Fruit fly (Drosophila melanogaster) whole organism, embryonic: Measurements from ENCODE around the gene Rpn12.
A peak's percentile ranks its signal among the peaks of the same experiment; 100 is the strongest.

Experiments used
- Blimp-1 ChIP-seq: fragments of 200-800 bp; sonication (Bioruptor generic); optimal IDR thresholded peaks from 3 replicates; lab custom pipeline; 2018; ENCODE audit warnings: missing biosample characterization, missing genetic modification characterization, mild to moderate bottlenecking, moderate library complexity, missing genetic modification reagents
- CG14710 ChIP-seq: fragments of 200-800 bp; sonication (Bioruptor generic); optimal IDR thresholded peaks from 3 replicates; lab custom pipeline; 2019; ENCODE audit warnings: missing biosample characterization, mild to moderate bottlenecking, missing genetic modification characterization, moderate library complexity
- CG17359 ChIP-seq: fragments of 200-800 bp; sonication (Bioruptor generic); optimal IDR thresholded peaks from 3 replicates; lab custom pipeline; 2018; ENCODE audit warnings: missing biosample characterization, mild to moderate bottlenecking, missing genetic modification characterization, moderate library complexity
- CG18262 ChIP-seq: fragments of 200-800 bp; optimal IDR thresholded peaks from 3 replicates; lab custom pipeline; 2019; ENCODE audit warnings: missing biosample characterization, mild to moderate bottlenecking, missing genetic modification characterization, moderate library complexity
- CG2199 ChIP-seq: fragments of 200-800 bp; sonication (Bioruptor generic); IDR thresholded peaks from 3 replicates; pipeline ENCODE4 v1.3.6; 2022; ENCODE audit warnings: missing biosample characterization, missing genetic modification characterization
- CG2712 ChIP-seq: fragments of 200-800 bp; optimal IDR thresholded peaks from 3 replicates; lab custom pipeline; 2019; ENCODE audit warnings: missing biosample characterization, mild to moderate bottlenecking, missing genetic modification characterization, moderate library complexity
- CG34422 ChIP-seq: fragments of 200-800 bp; sonication (Bioruptor generic); IDR thresholded peaks from 3 replicates; pipeline ENCODE4 v1.3.6; 2022; ENCODE audit warnings: missing biosample characterization, missing genetic modification characterization
- CG4360 ChIP-seq: fragments of 200-800 bp; sonication (Bioruptor generic); IDR thresholded peaks from 2 replicates; pipeline ENCODE4 v1.3.6; 2022; ENCODE audit warnings: missing biosample characterization, missing genetic modification characterization
- CG4424 ChIP-seq: fragments of 200-800 bp; sonication (Bioruptor generic); optimal IDR thresholded peaks from 3 replicates; lab custom pipeline; 2016; ENCODE audit warnings: missing biosample characterization, missing genetic modification characterization
- CG7357 ChIP-seq: fragments of 200-800 bp; sonication (Bioruptor generic); IDR thresholded peaks from 3 replicates; pipeline ENCODE4 v1.3.6; 2022; ENCODE audit warnings: missing biosample characterization, missing genetic modification characterization
- CG8290 ChIP-seq, 3 experiments: fragments of 200-800 bp; sonication (Bioruptor generic); optimal IDR thresholded peaks; 2 replicates each; lab custom pipeline; 2016 to 2019; ENCODE audit warnings: missing biosample characterization in 3 of 3, missing genetic modification characterization in 3 of 3, mild to moderate bottlenecking in 2 of 3, moderate library complexity in 1 of 3
- CG9437 ChIP-seq: fragments of 200-800 bp; sonication (Bioruptor generic); optimal IDR thresholded peaks from 2 replicates; lab custom pipeline; 2018; ENCODE audit warnings: missing biosample characterization, mild to moderate bottlenecking, missing genetic modification characterization
- CTCF ChIP-seq: fragments of 200-800 bp; sonication (Bioruptor generic); optimal IDR thresholded peaks from 2 replicates; lab custom pipeline; 2017; ENCODE audit warnings: missing biosample characterization, mild to moderate bottlenecking, missing genetic modification characterization, moderate library complexity
- D19A ChIP-seq: fragments of 200-800 bp; optimal IDR thresholded peaks from 3 replicates; lab custom pipeline; 2019; ENCODE audit warnings: missing biosample characterization, mild to moderate bottlenecking, missing genetic modification characterization, moderate library complexity
- E2f1 ChIP-seq: fragments of 200-800 bp; sonication (Bioruptor generic); IDR thresholded peaks from 2 replicates; pipeline ENCODE4 v1.3.6; 2022; ENCODE audit warnings: missing biosample characterization, missing genetic modification characterization
- Ets65A ChIP-seq: fragments of 200-800 bp; sonication (Bioruptor generic); peaks from one replicate; lab custom pipeline; 2016; ENCODE audit warnings: missing biosample characterization, missing genetic modification characterization
- Med ChIP-seq: fragments of 200-800 bp; sonication (Bioruptor generic); peaks from one replicate; lab custom pipeline; 2016; ENCODE audit warnings: missing biosample characterization, missing genetic modification characterization, mild to moderate bottlenecking, inconsistent platforms, moderate library complexity
- Sox102F ChIP-seq: fragments of 200-800 bp; sonication (Bioruptor generic); optimal IDR thresholded peaks from 2 replicates; lab custom pipeline; 2018; ENCODE audit warnings: missing biosample characterization, mild to moderate bottlenecking, missing genetic modification characterization, moderate library complexity
- Usf ChIP-seq: fragments of 200-800 bp; sonication (Bioruptor generic); optimal IDR thresholded peaks from 2 replicates; lab custom pipeline; 2017; ENCODE audit warnings: missing genotype, missing biosample characterization, missing genetic modification characterization
- Xrp1 ChIP-seq: fragments of 200-800 bp; sonication (Bioruptor generic); IDR thresholded peaks from 2 replicates; pipeline ENCODE4 v1.3.6; 2022; ENCODE audit warnings: missing biosample characterization, missing genetic modification characterization
- bsh ChIP-seq, 2 experiments: fragments of 200-800 bp; sonication (Bioruptor generic); optimal IDR thresholded peaks; 2 replicates each; lab custom pipeline; 2017 to 2018; ENCODE audit warnings: mild to moderate bottlenecking in 2 of 2, missing biosample characterization in 2 of 2, missing genetic modification characterization in 2 of 2, moderate library complexity in 1 of 2
- ci ChIP-seq: fragments of 200-800 bp; sonication (Bioruptor generic); IDR thresholded peaks from 3 replicates; pipeline ENCODE4 v1.3.6; 2022; ENCODE audit warnings: missing biosample characterization, missing genetic modification characterization
- eve ChIP-seq, 2 experiments: fragments of >200 bp; optimal IDR thresholded peaks; 2 replicates each; lab custom pipeline; 2017; ENCODE audit warnings: missing biosample characterization in 2 of 2, missing genetic modification characterization in 2 of 2
- fd96Cb ChIP-seq: fragments of 200-800 bp; sonication (Bioruptor generic); optimal IDR thresholded peaks from 2 replicates; lab custom pipeline; 2018; ENCODE audit warnings: missing biosample characterization, mild to moderate bottlenecking, missing genetic modification characterization, moderate library complexity
- lov ChIP-seq, 2 experiments: fragments of 200-800 bp in 1 of 2; fragments of >200 bp in 1 of 2; sonication (Bioruptor generic) in 1 of 2; IDR thresholded peaks in 1 of 2; optimal IDR thresholded peaks in 1 of 2; 2 replicates in 1 of 2; 3 replicates in 1 of 2; pipeline versions ENCODE4 v1.3.6 to Lab custom; 2017 to 2022; ENCODE audit warnings: missing biosample characterization in 1 of 2, missing genetic modification characterization in 1 of 2
- nmo ChIP-seq: fragments of 200-800 bp; sonication (Bioruptor generic); optimal IDR thresholded peaks from 2 replicates; lab custom pipeline; 2018; ENCODE audit warnings: missing biosample characterization, mild to moderate bottlenecking, missing genetic modification characterization, moderate library complexity
- pan ChIP-seq, 4 experiments: fragments of >200 bp in 3 of 4; fragments of 200-800 bp in 1 of 4; sonication (Bioruptor generic) in 1 of 4; optimal IDR thresholded peaks in 3 of 4; IDR thresholded peaks in 1 of 4; 2 replicates each; pipeline versions ENCODE4 v1.3.6 to Lab custom; 2017 to 2022; ENCODE audit warnings: missing biosample characterization in 2 of 4, missing genetic modification characterization in 2 of 4, mixed read lengths in 1 of 4
- pb ChIP-seq: fragments of 200-800 bp; sonication (Bioruptor generic); optimal IDR thresholded peaks from 3 replicates; lab custom pipeline; 2016; ENCODE audit warnings: missing biosample characterization, missing genetic modification characterization
- prd ChIP-seq, 3 experiments: fragments of >200 bp in 2 of 3; fragments of 200-800 bp in 1 of 3; sonication (Bioruptor generic) in 1 of 3; optimal IDR thresholded peaks in 2 of 3; IDR thresholded peaks in 1 of 3; 2 replicates in 2 of 3; 3 replicates in 1 of 3; pipeline versions ENCODE4 v1.3.6 to Lab custom; 2017 to 2022; ENCODE audit warnings: missing biosample characterization in 1 of 3, missing genetic modification characterization in 1 of 3
- sens ChIP-seq: fragments of 200-800 bp; sonication (Bioruptor generic); peaks from one replicate; lab custom pipeline; 2016; ENCODE audit warnings: missing biosample characterization, missing genetic modification characterization
- slbo ChIP-seq: fragments of 200-800 bp; sonication (Bioruptor generic); IDR thresholded peaks from 2 replicates; pipeline ENCODE4 v1.3.6; 2022; ENCODE audit warnings: missing biosample characterization, missing genetic modification characterization
- tgo ChIP-seq: fragments of 200-800 bp; sonication (Bioruptor generic); IDR thresholded peaks from 3 replicates; pipeline ENCODE4 v1.3.6; 2022; ENCODE audit warnings: missing biosample characterization, missing genetic modification characterization
- z ChIP-seq: fragments of 200-800 bp; sonication (Bioruptor generic); IDR thresholded peaks from 3 replicates; pipeline ENCODE4 v1.3.6; 2022; ENCODE audit warnings: missing biosample characterization, missing genetic modification characterization

Gene Rpn12

DNA sequence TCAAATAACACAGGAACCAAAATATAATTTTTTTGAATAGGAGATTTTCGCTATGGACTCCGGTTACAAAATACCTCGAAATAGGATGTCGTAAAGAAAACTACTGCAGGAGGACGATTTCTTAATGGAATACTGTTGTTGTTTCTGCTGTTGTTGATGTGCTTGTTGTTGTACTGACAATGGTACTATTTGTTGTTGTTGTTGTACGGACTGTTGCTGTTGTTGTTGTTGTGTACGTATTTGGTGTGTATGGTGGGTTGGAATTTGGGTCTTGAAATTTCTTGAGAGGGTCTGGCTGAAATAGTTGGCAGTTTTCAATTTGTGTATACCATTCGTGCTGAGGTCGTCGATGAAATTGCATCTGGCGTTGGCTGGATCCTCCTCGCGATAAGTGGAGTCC lies 43.4 kb downstream of the Rpn12 start:
- TF ChIP-seq CG17359, result no peak
- no peak for TF ChIP-seq pb (GFP tag; lab: Kevin White, UChicago)
- peak; percentile 93 for TF ChIP-seq CG4360
- TF ChIP-seq, all 482 proteins: peak for 1

DNA sequence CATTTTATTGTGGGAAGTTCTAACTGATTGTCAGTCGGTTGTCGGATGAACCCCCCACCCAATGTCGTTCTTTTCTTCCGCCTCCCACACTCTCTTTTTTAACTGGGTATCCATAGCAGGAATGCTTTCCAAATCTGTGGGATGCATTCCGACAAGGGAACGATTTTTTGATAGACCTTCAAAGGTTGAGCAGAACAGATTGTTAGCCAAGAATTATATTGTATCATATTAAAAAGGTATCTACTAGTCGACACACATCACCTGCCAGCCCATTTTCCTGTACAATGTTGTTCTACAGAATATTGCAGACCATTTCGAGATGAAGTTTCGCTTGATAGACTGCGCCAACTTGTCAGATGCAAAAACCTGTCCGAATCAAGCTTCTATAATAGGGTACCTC lies 47.0 kb downstream of the Rpn12 start:
- TF ChIP-seq Usf (GFP tag; lab: Kevin White, UChicago), result no peak

DNA sequence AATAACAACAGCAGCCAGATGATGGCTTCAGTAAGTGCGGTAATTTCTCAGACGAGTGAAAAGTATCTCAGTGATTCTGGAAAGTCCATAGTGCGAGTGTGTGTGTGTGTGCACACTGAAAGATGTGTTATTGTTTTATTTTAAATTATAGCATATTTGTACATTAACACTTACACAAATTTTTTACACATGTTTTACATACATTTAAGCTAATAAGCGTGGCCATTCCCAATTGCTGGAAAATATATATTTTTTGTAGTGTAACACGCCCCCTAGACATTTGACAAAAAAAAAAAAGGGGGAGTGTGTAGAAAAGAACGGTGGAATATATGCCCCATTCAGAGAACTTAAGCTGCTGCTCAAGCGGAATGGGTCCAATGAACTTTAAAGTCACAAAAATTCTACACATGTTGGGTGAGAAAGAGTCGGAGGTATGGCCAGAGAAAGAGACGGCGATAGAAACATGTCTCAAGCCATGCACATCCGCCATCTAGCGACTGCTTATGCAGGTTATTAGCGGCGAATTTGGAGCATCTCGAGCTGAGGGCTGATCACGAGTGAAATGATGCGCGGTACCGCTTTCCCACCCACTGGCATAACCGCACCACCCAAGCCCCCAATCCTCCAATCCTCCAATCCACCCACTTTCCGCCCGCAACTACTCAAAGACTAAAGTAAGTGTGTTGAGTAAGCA lies 49.2 kb downstream of the Rpn12 start:
- TF ChIP-seq eve (GFP tag; optimal IDR thresholded peaks at IDR 0.05; lab: Kevin White, UChicago) (no peak), pan (optimal IDR thresholded peaks at IDR 0.05; lab: Kevin White, UChicago) (no peak), pan (GFP tag; optimal IDR thresholded peaks at IDR 0.05 in 1 of 2, IDR thresholded peaks at IDR 0.05 in 1 of 2) (peak in 1 of 2 experiments; percentile 20), CG14710 (tag; lab: Kevin White, UChicago) (peak; percentile 25), CG2712 (tag; lab: Kevin White, UChicago) (peak; percentile 15), CG8290 (GFP tag; optimal IDR thresholded peaks at IDR 0.05; lab: Kevin White, UChicago) (peak; percentile 23), CG8290 (tag; optimal IDR thresholded peaks at IDR 0.05; lab: Kevin White, UChicago) (no peak), nmo (GFP tag; lab: Kevin White, UChicago) (peak; percentile 16), fd96Cb (peak; percentile 3), CG34422 (GFP tag; lab: Robert Waterston, UW) (0 out of 3 replicates have a peak, but pooled peaks have one; percentile 38), Blimp-1 (GFP tag; lab: Kevin White, UChicago) (peak; percentile 44), Xrp1 (GFP tag; lab: Robert Waterston, UW) (peak; percentile 18; the same call in 1 of the 2 replicates), prd (optimal IDR thresholded peaks at IDR 0.05; lab: Kevin White, UChicago) (no peak), prd (GFP tag; IDR thresholded peaks at IDR 0.05; lab: Robert Waterston, UW) (peak; percentile 61; the same call in 2 of the 3 replicates), Ets65A (GFP tag; lab: Kevin White, UChicago) (peak; percentile 54), z (GFP tag; lab: Robert Waterston, UW) (0 out of 3 replicates have a peak, but pooled peaks have one; percentile 30), CG4424 (GFP tag; lab: Kevin White, UChicago) (peak; percentile 26), tgo (GFP tag; lab: Robert Waterston, UW) (0 out of 3 replicates have a peak, but pooled peaks have one; percentile 14), ci (GFP tag; lab: Robert Waterston, UW) (0 out of 3 replicates have a peak, but pooled peaks have one; percentile 32), bsh (GFP tag; optimal IDR thresholded peaks at IDR 0.05; lab: Kevin White, UChicago) (peak in 1 of 2 experiments; percentile 16), Sox102F (no peak), sens (GFP tag; lab: Kevin White, UChicago) (peak; percentile 80), Med (GFP tag; lab: Kevin White, UChicago) (peak; percentile 68), lov (optimal IDR thresholded peaks at IDR 0.05; lab: Kevin White, UChicago) (no peak), lov (GFP tag; IDR thresholded peaks at IDR 0.05; lab: Robert Waterston, UW) (0 out of 3 replicates have a peak, but pooled peaks have one; percentile 30), D19A (tag; lab: Kevin White, UChicago) (no peak), E2f1 (no peak), CTCF (GFP tag; lab: Kevin White, UChicago) (peak; percentile 77), CG18262 (peak; percentile 26), CG2199 (GFP tag; lab: Robert Waterston, UW) (no peak), slbo (GFP tag; lab: Robert Waterston, UW) (no peak), CG9437 (GFP tag; lab: Kevin White, UChicago) (no peak), CG7357 (no peak), CG4360 (0 out of 2 replicates have a peak, but pooled peaks have one; percentile 9)
